Fruit fly (Drosophila melanogaster) whole organism, embryonic: ENCODE results near the gene LSm7.

ENCODE experiments used
- BEAF-32 ChIP-seq: fragments of 200-800 bp; sonication (Bioruptor generic); optimal IDR thresholded peaks from 3 replicates; lab custom pipeline; 2017; ENCODE audit warnings: missing biosample characterization, missing genetic modification characterization, mild to moderate bottlenecking, moderate library complexity, missing genetic modification reagents
- CG10209 ChIP-seq: fragments of 200-800 bp; sonication (Bioruptor generic); optimal IDR thresholded peaks from 3 replicates; lab custom pipeline; 2017; ENCODE audit warnings: missing biosample characterization, mild to moderate bottlenecking, missing genetic modification characterization, missing genetic modification reagents
- CG10267 ChIP-seq: fragments of 200-800 bp; sonication (Bioruptor generic); optimal IDR thresholded peaks from 2 replicates; lab custom pipeline; 2018; ENCODE audit warnings: missing biosample characterization, mild to moderate bottlenecking, missing genetic modification characterization, moderate library complexity
- CG10543 ChIP-seq: fragments of 200-800 bp; sonication (Bioruptor generic); optimal IDR thresholded peaks from 3 replicates; lab custom pipeline; 2017; ENCODE audit warnings: missing biosample characterization, mild to moderate bottlenecking, missing genetic modification characterization, moderate library complexity
- CG10959 ChIP-seq: fragments of 200-800 bp; sonication (Bioruptor generic); IDR thresholded peaks from 2 replicates; pipeline ENCODE4 v1.3.6; 2022; ENCODE audit warnings: missing biosample characterization, missing genetic modification characterization
- CG14050 ChIP-seq: fragments of 200-800 bp; sonication (Bioruptor generic); IDR thresholded peaks from 3 replicates; pipeline ENCODE4 v1.3.6; 2022; ENCODE audit warnings: missing biosample characterization, missing genetic modification characterization
- CG14710 ChIP-seq: fragments of 200-800 bp; sonication (Bioruptor generic); optimal IDR thresholded peaks from 3 replicates; lab custom pipeline; 2019; ENCODE audit warnings: missing biosample characterization, mild to moderate bottlenecking, missing genetic modification characterization, moderate library complexity
- CG14965 ChIP-seq: fragments of 200-800 bp; sonication (Bioruptor generic); optimal IDR thresholded peaks from 2 replicates; lab custom pipeline; 2016; ENCODE audit warnings: missing biosample characterization, missing genetic modification characterization, borderline replicate concordance
- CG15601 ChIP-seq: fragments of 200-800 bp; sonication (Bioruptor generic); optimal IDR thresholded peaks from 3 replicates; lab custom pipeline; 2019; ENCODE audit warnings: missing biosample characterization, mild to moderate bottlenecking, missing genetic modification characterization, moderate library complexity
- CG18011 ChIP-seq: fragments of 200-800 bp; sonication (Bioruptor generic); optimal IDR thresholded peaks from 2 replicates; lab custom pipeline; 2017; ENCODE audit warnings: missing biosample characterization, missing genetic modification characterization, mild to moderate bottlenecking, moderate library complexity, missing genotype
- CG4707 ChIP-seq: fragments of 200-800 bp; sonication (Bioruptor generic); optimal IDR thresholded peaks from 2 replicates; lab custom pipeline; 2018; ENCODE audit warnings: missing biosample characterization, mild to moderate bottlenecking, missing genetic modification characterization, moderate library complexity
- CG6683 ChIP-seq: fragments of 200-800 bp; sonication (Bioruptor generic); optimal IDR thresholded peaks from 2 replicates; lab custom pipeline; 2017; ENCODE audit warnings: missing biosample characterization, mild to moderate bottlenecking, missing genetic modification characterization, missing genetic modification reagents
- CG7928 ChIP-seq: fragments of 200-800 bp; sonication (Bioruptor generic); optimal IDR thresholded peaks from 2 replicates; lab custom pipeline; 2017; ENCODE audit warnings: missing biosample characterization, mild to moderate bottlenecking, missing genetic modification characterization
- CrebB ChIP-seq: fragments of 200-800 bp; sonication (Bioruptor generic); optimal IDR thresholded peaks from 3 replicates; lab custom pipeline; 2018; ENCODE audit warnings: missing biosample characterization, mild to moderate bottlenecking, missing genetic modification characterization
- Dip2 ChIP-seq: fragments of 200-800 bp; sonication (Bioruptor generic); IDR thresholded peaks from 2 replicates; pipeline ENCODE4 v1.3.6; 2022; ENCODE audit warnings: missing biosample characterization, missing genetic modification characterization
- Dip3 ChIP-seq: fragments of 200-800 bp; sonication (Bioruptor generic); optimal IDR thresholded peaks from 3 replicates; lab custom pipeline; 2016; ENCODE audit warnings: missing biosample characterization, missing genetic modification characterization
- Drgx ChIP-seq: fragments of 200-800 bp; sonication (Bioruptor generic); IDR thresholded peaks from 2 replicates; pipeline ENCODE4 v1.3.6; 2022; ENCODE audit warnings: missing biosample characterization, missing genetic modification characterization
- E2f1 ChIP-seq: fragments of 200-800 bp; sonication (Bioruptor generic); IDR thresholded peaks from 2 replicates; pipeline ENCODE4 v1.3.6; 2022; ENCODE audit warnings: missing biosample characterization, missing genetic modification characterization
- E2f2 ChIP-seq: fragments of 200-800 bp; sonication (Bioruptor generic); IDR thresholded peaks from 2 replicates; pipeline ENCODE4 v1.3.6; 2022; ENCODE audit warnings: missing biosample characterization, missing genetic modification characterization
- Fer1 ChIP-seq: fragments of 200-800 bp; sonication (Bioruptor generic); optimal IDR thresholded peaks from 2 replicates; lab custom pipeline; 2017; ENCODE audit warnings: missing biosample characterization, mild to moderate bottlenecking, missing genetic modification characterization
- Hr51 ChIP-seq, 2 experiments: fragments of 200-800 bp; sonication (Bioruptor generic); optimal IDR thresholded peaks; 2 replicates in 1 of 2; 3 replicates in 1 of 2; lab custom pipeline; 2016 to 2018; ENCODE audit warnings: missing biosample characterization in 2 of 2, missing genetic modification characterization in 2 of 2, mild to moderate bottlenecking in 1 of 2, moderate library complexity in 1 of 2
- Hr78 ChIP-seq, 2 experiments: fragments of 200-800 bp in 1 of 2; fragments of >200 bp in 1 of 2; sonication (Bioruptor generic) in 1 of 2; optimal IDR thresholded peaks; 2 replicates each; lab custom pipeline; 2017 to 2019; ENCODE audit warnings: missing biosample characterization in 2 of 2, missing genetic modification characterization in 2 of 2, mild to moderate bottlenecking in 1 of 2, moderate library complexity in 1 of 2
- Sox102F ChIP-seq: fragments of 200-800 bp; sonication (Bioruptor generic); optimal IDR thresholded peaks from 2 replicates; lab custom pipeline; 2018; ENCODE audit warnings: missing biosample characterization, mild to moderate bottlenecking, missing genetic modification characterization, moderate library complexity
- Ssrp ChIP-seq: fragments of 200-800 bp; sonication (Bioruptor generic); optimal IDR thresholded peaks from 2 replicates; lab custom pipeline; 2018; ENCODE audit warnings: missing biosample characterization, mild to moderate bottlenecking, missing genetic modification characterization, moderate library complexity
- Trl ChIP-seq, 3 experiments: fragments of >200 bp in 2 of 3; fragments of 200-800 bp in 1 of 3; sonication (Bioruptor generic) in 1 of 3; optimal IDR thresholded peaks; 2 replicates in 1 of 3; 3 replicates in 2 of 3; lab custom pipeline; 2016 to 2017; ENCODE audit warnings: missing biosample characterization in 1 of 3, missing genetic modification characterization in 1 of 3
- al ChIP-seq: fragments of 200-800 bp; sonication (Bioruptor generic); IDR thresholded peaks from 2 replicates; pipeline ENCODE4 v1.3.6; 2022; ENCODE audit warnings: missing biosample characterization, missing genetic modification characterization
- az2 ChIP-seq: fragments of 200-800 bp; sonication (Bioruptor generic); optimal IDR thresholded peaks from 3 replicates; lab custom pipeline; 2016; ENCODE audit warnings: missing biosample characterization, missing genetic modification characterization
- caup ChIP-seq: fragments of 200-800 bp; sonication (Bioruptor generic); optimal IDR thresholded peaks from 3 replicates; lab custom pipeline; 2017; ENCODE audit warnings: missing biosample characterization, mild to moderate bottlenecking, missing genetic modification characterization, moderate library complexity; ENCODE audit not compliant: severe bottlenecking
- chif ChIP-seq, 2 experiments: fragments of 200-800 bp; sonication (Bioruptor generic); optimal IDR thresholded peaks; 3 replicates each; lab custom pipeline; 2016; ENCODE audit warnings: missing biosample characterization in 2 of 2, missing genetic modification characterization in 2 of 2
- dmrt11E ChIP-seq: fragments of 200-800 bp; sonication (Bioruptor generic); optimal IDR thresholded peaks from 3 replicates; lab custom pipeline; 2018; ENCODE audit warnings: missing biosample characterization, mild to moderate bottlenecking, missing genetic modification characterization, moderate library complexity
- fd96Cb ChIP-seq: fragments of 200-800 bp; sonication (Bioruptor generic); optimal IDR thresholded peaks from 2 replicates; lab custom pipeline; 2018; ENCODE audit warnings: missing biosample characterization, mild to moderate bottlenecking, missing genetic modification characterization, moderate library complexity
- ftz-f1 ChIP-seq: fragments of 200-800 bp; sonication (Bioruptor generic); optimal IDR thresholded peaks from 2 replicates; lab custom pipeline; 2016; ENCODE audit warnings: missing biosample characterization, missing genetic modification characterization
- gt ChIP-seq: fragments of 200-800 bp; sonication (Bioruptor generic); IDR thresholded peaks from 2 replicates; pipeline ENCODE4 v1.3.6; 2022; ENCODE audit warnings: missing biosample characterization, missing genetic modification characterization
- insv ChIP-seq, 2 experiments: fragments of 200-800 bp; sonication (Bioruptor generic); optimal IDR thresholded peaks; 3 replicates each; lab custom pipeline; 2016 to 2018; ENCODE audit warnings: missing biosample characterization in 2 of 2, missing genetic modification characterization in 2 of 2
- jigr1 ChIP-seq: fragments of 200-800 bp; sonication (Bioruptor generic); IDR thresholded peaks from 3 replicates; pipeline ENCODE4 v1.3.6; 2022; ENCODE audit warnings: missing biosample characterization, missing genetic modification characterization
- mirr ChIP-seq: fragments of 200-800 bp; sonication (Bioruptor generic); optimal IDR thresholded peaks from 3 replicates; lab custom pipeline; 2018; ENCODE audit warnings: missing biosample characterization, mild to moderate bottlenecking, missing genetic modification characterization
- nau ChIP-seq: fragments of 200-800 bp; sonication (Bioruptor generic); optimal IDR thresholded peaks from 3 replicates; lab custom pipeline; 2017; ENCODE audit warnings: missing biosample characterization, mild to moderate bottlenecking, missing genetic modification characterization, missing genetic modification reagents
- oc ChIP-seq: fragments of 200-800 bp; sonication (Bioruptor generic); optimal IDR thresholded peaks from 2 replicates; lab custom pipeline; 2018; ENCODE audit warnings: missing biosample characterization, mild to moderate bottlenecking, missing genetic modification characterization, moderate library complexity
- pan ChIP-seq, 4 experiments: fragments of >200 bp in 3 of 4; fragments of 200-800 bp in 1 of 4; sonication (Bioruptor generic) in 1 of 4; optimal IDR thresholded peaks in 3 of 4; IDR thresholded peaks in 1 of 4; 2 replicates each; pipeline versions ENCODE4 v1.3.6 to Lab custom; 2017 to 2022; ENCODE audit warnings: missing biosample characterization in 2 of 4, missing genetic modification characterization in 2 of 4, mixed read lengths in 1 of 4
- pros ChIP-seq: fragments of 200-800 bp; sonication (Bioruptor generic); optimal IDR thresholded peaks from 3 replicates; lab custom pipeline; 2019; ENCODE audit warnings: missing biosample characterization, mild to moderate bottlenecking, missing genetic modification characterization, moderate library complexity
- slou ChIP-seq: fragments of 200-800 bp; sonication (Bioruptor generic); optimal IDR thresholded peaks from 3 replicates; lab custom pipeline; 2016; ENCODE audit warnings: missing biosample characterization, missing genetic modification characterization
- tna ChIP-seq: fragments of 200-800 bp; sonication (Bioruptor generic); IDR thresholded peaks from 2 replicates; pipeline ENCODE4 v1.3.6; 2022; ENCODE audit warnings: missing biosample characterization, missing genetic modification characterization; ENCODE audit not compliant: partially characterized antibody
- twi ChIP-seq: fragments of 200-800 bp; optimal IDR thresholded peaks from 2 replicates; lab custom pipeline; 2019; ENCODE audit warnings: missing biosample characterization, mild to moderate bottlenecking, missing genetic modification characterization, moderate library complexity
- vvl ChIP-seq: fragments of 200-800 bp; sonication (Bioruptor generic); IDR thresholded peaks from 2 replicates; pipeline ENCODE4 v1.3.6; 2022; ENCODE audit warnings: missing biosample characterization, missing genetic modification characterization
- zfh1 ChIP-seq: fragments of 200-800 bp; sonication (Bioruptor generic); IDR thresholded peaks from 3 replicates; pipeline ENCODE4 v1.3.6; 2022; ENCODE audit warnings: missing biosample characterization, missing genetic modification characterization

The LSm7 gene

DNA sequence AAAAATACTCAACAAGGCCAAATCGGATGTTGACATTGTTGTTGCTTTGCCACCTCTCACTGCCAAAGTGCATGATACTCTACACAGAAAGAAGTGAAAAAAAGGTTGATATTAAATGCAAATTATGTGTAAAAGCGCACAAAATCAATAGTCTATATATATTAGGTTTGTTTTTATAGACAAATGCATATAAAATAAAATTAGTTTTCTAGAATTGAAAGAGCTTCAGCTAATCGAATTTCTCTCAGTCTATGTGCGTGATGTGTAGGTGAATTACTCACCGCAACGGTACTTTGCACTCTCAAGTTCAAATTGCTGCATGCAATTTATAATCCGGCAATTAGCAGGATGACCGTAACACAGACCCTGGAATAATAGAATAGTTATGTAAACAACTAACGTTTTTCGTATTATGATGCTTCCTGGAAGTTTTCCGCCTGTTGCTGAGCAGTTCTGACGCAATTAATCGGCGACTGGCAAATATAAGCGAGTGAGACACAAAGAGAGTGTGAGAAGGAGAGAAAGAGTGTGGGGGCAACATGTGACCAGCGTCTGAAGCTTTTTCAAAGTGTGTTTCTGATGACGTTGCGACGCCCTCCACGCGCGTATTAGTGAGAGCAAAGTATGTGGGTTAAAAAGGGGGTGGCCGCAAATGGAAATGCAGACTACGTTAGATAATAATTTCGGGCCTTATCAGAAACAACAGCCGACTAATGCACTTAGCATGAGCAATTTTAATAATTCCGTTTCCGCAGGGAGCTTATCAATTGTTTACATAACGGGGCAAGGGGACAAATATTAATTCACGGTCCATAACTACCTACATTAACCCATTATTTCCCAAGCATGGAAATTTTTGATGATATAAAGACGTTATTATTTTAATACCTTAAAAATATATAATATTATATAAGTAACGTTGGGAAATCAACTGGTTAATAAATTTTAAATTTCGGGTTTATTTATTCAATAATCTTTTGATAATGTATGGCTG is 21.9 kb downstream of the LSm7 start (continued):
- TF ChIP-seq nau: peak; percentile 88
- TF ChIP-seq jigr1 (GFP tag; lab: Robert Waterston, UW): peak; percentile 81; the same call in 2 of the 3 replicates
- peak; percentile 93 for TF ChIP-seq CG10959 (GFP tag; lab: Robert Waterston, UW)
- TF ChIP-seq CG15601: peak; percentile 93
- peak; percentile 82 for TF ChIP-seq CG6683 (GFP tag; lab: Kevin White, UChicago)
- peak; percentile 87 for TF ChIP-seq slou (GFP tag; lab: Kevin White, UChicago)
- TF ChIP-seq BEAF-32 (GFP tag; lab: Kevin White, UChicago): no peak
- peak; percentile 88 for TF ChIP-seq Dip3 (GFP tag; lab: Kevin White, UChicago)
- peak in 1 of 2 experiments; percentile 94 for TF ChIP-seq Hr78 (GFP tag; optimal IDR thresholded peaks at IDR 0.05; lab: Kevin White, UChicago)
- peak; percentile 93 for TF ChIP-seq CG14050 (GFP tag; lab: Robert Waterston, UW)
- peak; percentile 93 for TF ChIP-seq CG14710
- peak; percentile 97 for TF ChIP-seq Drgx (GFP tag; lab: Robert Waterston, UW)
- TF ChIP-seq CG14965 (GFP tag; lab: Kevin White, UChicago): no peak
- TF ChIP-seq Ssrp (tag; lab: Kevin White, UChicago): peak; percentile 94
- TF ChIP-seq E2f2 (GFP tag; lab: Robert Waterston, UW): peak; percentile 75
- TF ChIP-seq CrebB (tag; lab: Kevin White, UChicago): peak; percentile 57
- peak; percentile 10; the same call in 1 of the 2 replicates for TF ChIP-seq tna (GFP tag; lab: Robert Waterston, UW)
- TF ChIP-seq Sox102F (GFP tag; lab: Kevin White, UChicago): peak; percentile 96
- peak; percentile 81 for TF ChIP-seq caup (GFP tag; lab: Kevin White, UChicago)
- TF ChIP-seq insv (GFP tag; optimal IDR thresholded peaks at IDR 0.05; lab: Kevin White, UChicago): peak in 1 of 2 experiments; percentile 52
- TF ChIP-seq vvl (GFP tag; lab: Robert Waterston, UW): peak; percentile 98
- TF ChIP-seq CG18011 (GFP tag; lab: Kevin White, UChicago): no peak
- TF ChIP-seq gt (GFP tag; lab: Robert Waterston, UW): peak; percentile 88
- TF ChIP-seq al: peak; percentile 81
- no peak for TF ChIP-seq ftz-f1 (GFP tag; lab: Kevin White, UChicago)
- no peak for TF ChIP-seq pan (optimal IDR thresholded peaks at IDR 0.05; lab: Kevin White, UChicago)
- TF ChIP-seq pan (GFP tag; optimal IDR thresholded peaks at IDR 0.05 in 1 of 2, IDR thresholded peaks at IDR 0.05 in 1 of 2): peak in 1 of 2 experiments; percentile 98
- peak; percentile 95 for TF ChIP-seq E2f1 (GFP tag; lab: Robert Waterston, UW)
- TF ChIP-seq zfh1 (GFP tag; lab: Robert Waterston, UW): peak; percentile 97
- no peak for TF ChIP-seq pros
- peak; percentile 96 for TF ChIP-seq oc
- peak; percentile 59 to 87 for TF ChIP-seq chif (GFP tag; optimal IDR thresholded peaks at IDR 0.05; lab: Kevin White, UChicago)
- TF ChIP-seq az2 (GFP tag; lab: Kevin White, UChicago): peak; percentile 79
- TF ChIP-seq twi (tag; lab: Kevin White, UChicago): peak; percentile 79
- TF ChIP-seq CG10267 (tag; lab: Kevin White, UChicago): peak; percentile 85
- peak; percentile 77 to 94 for TF ChIP-seq Hr51 (GFP tag; optimal IDR thresholded peaks at IDR 0.05; lab: Kevin White, UChicago)
- peak; percentile 91 for TF ChIP-seq Fer1 (GFP tag; lab: Kevin White, UChicago)
- peak; percentile 93 for TF ChIP-seq fd96Cb
- peak; percentile 49; the same call in 1 of the 2 replicates for TF ChIP-seq Dip2 (GFP tag; lab: Robert Waterston, UW)
- TF ChIP-seq CG7928 (GFP tag; lab: Kevin White, UChicago): peak; percentile 21
- TF ChIP-seq CG4707: peak; percentile 84
- TF ChIP-seq CG10209 (GFP tag; lab: Kevin White, UChicago): peak; percentile 84
- TF ChIP-seq dmrt11E (tag; lab: Kevin White, UChicago): peak; percentile 48
- TF ChIP-seq mirr (GFP tag; lab: Kevin White, UChicago): peak; percentile 16
- TF ChIP-seq Trl (optimal IDR thresholded peaks at IDR 0.05; lab: Kevin White, UChicago): peak; percentile 28 to 33
- peak; percentile 76 for TF ChIP-seq Trl (GFP tag; optimal IDR thresholded peaks at IDR 0.05; lab: Kevin White, UChicago)
- TF ChIP-seq CG10543 (GFP tag; lab: Kevin White, UChicago): no peak
